Worm (Caenorhabditis elegans): Measurements from ENCODE around the gene C53A5.13.

ce11 chrV:14498204-14498603 lies 48.5 kb upstream of the C53A5.13 start:
- no peak for TF ChIP-seq skn-1 (tag; optimal IDR thresholded peaks at IDR 0.05)
- TF ChIP-seq ceh-82 (tag; optimal IDR thresholded peaks at IDR 0.05), result no peak
- no peak for TF ChIP-seq nhr-77 (tag; optimal IDR thresholded peaks at IDR 0.05)
- no peak for TF ChIP-seq ztf-11 (tag; optimal IDR thresholded peaks at IDR 0.05)
- no peak for TF ChIP-seq lsy-2 (tag; optimal IDR thresholded peaks at IDR 0.05)
- no peak for TF ChIP-seq unc-39 (tag; optimal IDR thresholded peaks at IDR 0.05)
- no peak for TF ChIP-seq nhr-237 (tag; optimal IDR thresholded peaks at IDR 0.05)
- TF ChIP-seq lin-39 (tag; optimal IDR thresholded peaks at IDR 0.05), result no peak
- no peak for TF ChIP-seq ama-1 (optimal IDR thresholded peaks at IDR 0.05)

All from whole organism, L2 larva.